Worm (Caenorhabditis elegans) whole organism, L3 larva: ENCODE results near the gene vps-33.2.

ENCODE experiments used
- R02D3.7 ChIP-seq: fragments of 150-350 bp; optimal IDR thresholded peaks from 2 replicates; lab custom pipeline; 2014; ENCODE audit warnings: missing biosample characterization, missing genetic modification characterization
- ama-1 ChIP-seq: fragments of 150-350 bp; optimal IDR thresholded peaks from 2 replicates; lab custom pipeline; 2018
- elt-3 ChIP-seq, 3 experiments: fragments of 150-350 bp in 1 of 3; sonication (generic microtip) in 2 of 3; optimal IDR thresholded peaks; 2 replicates in 2 of 3; 4 replicates in 1 of 3; lab custom pipeline; 2014 to 2017; ENCODE audit warnings: missing biosample characterization in 3 of 3, missing genetic modification characterization in 3 of 3
- fkh-10 ChIP-seq: sonication (generic microtip); optimal IDR thresholded peaks from 2 replicates; lab custom pipeline; 2017; ENCODE audit warnings: missing biosample characterization, missing genetic modification reagents, missing genetic modification characterization
- nhr-11 ChIP-seq: fragments of 150-350 bp; optimal IDR thresholded peaks from 2 replicates; lab custom pipeline; 2014; ENCODE audit warnings: missing biosample characterization, missing genetic modification characterization
- nhr-76 ChIP-seq: fragments of 150-350 bp; sonication (generic microtip); optimal IDR thresholded peaks from 5 replicates; lab custom pipeline; 2014; ENCODE audit warnings: missing biosample characterization, missing genetic modification characterization
- pha-4 ChIP-seq: fragments of 150-350 bp; optimal IDR thresholded peaks from 2 replicates; lab custom pipeline; 2014; ENCODE audit warnings: missing biosample characterization, missing genetic modification reagents, missing genetic modification characterization
- pqm-1 ChIP-seq: fragments of 150-350 bp; optimal IDR thresholded peaks from 2 replicates; lab custom pipeline; 2017; ENCODE audit warnings: missing biosample characterization, missing genetic modification characterization, inconsistent platforms
- snpc-4 ChIP-seq: fragments of 150-350 bp; optimal IDR thresholded peaks from 2 replicates; lab custom pipeline; 2014; ENCODE audit warnings: missing biosample characterization, missing genetic modification characterization
- unc-62 ChIP-seq: fragments of 150-350 bp; sonication (generic microtip); optimal IDR thresholded peaks from 4 replicates; lab custom pipeline; 2014; ENCODE audit warnings: missing biosample characterization, missing genetic modification reagents, missing genetic modification characterization
- zag-1 ChIP-seq: fragments of 150-350 bp; optimal IDR thresholded peaks from 2 replicates; lab custom pipeline; 2014; ENCODE audit warnings: missing biosample characterization, missing genetic modification characterization

- TF ChIP-seq R02D3.7 (tag; lab: Kevin White, UChicago): no peak
- no peak for TF ChIP-seq nhr-11 (tag; lab: Kevin White, UChicago)
- no peak for TF ChIP-seq unc-62 (GFP tag; lab: Kevin White, UChicago)
- no peak for TF ChIP-seq fkh-10 (GFP tag; lab: Kevin White, UChicago)
- TF ChIP-seq pha-4 (tag; lab: Kevin White, UChicago): no peak
- TF ChIP-seq pqm-1 (tag; lab: Kevin White, UChicago): no peak
- TF ChIP-seq elt-3 (tag; optimal IDR thresholded peaks at IDR 0.05; lab: Kevin White, UChicago): no peak
- no peak for TF ChIP-seq zag-1 (tag; lab: Kevin White, UChicago)
- no peak for TF ChIP-seq nhr-76 (tag; lab: Kevin White, UChicago)
- no peak for TF ChIP-seq ama-1 (lab: Kevin White, UChicago)
- TF ChIP-seq snpc-4 (tag; lab: Kevin White, UChicago): no peak
Measured at ce11 chrII:6560291-6560690, 40.7 kb upstream of the vps-33.2 start.
